Worm (Caenorhabditis elegans) whole organism, L1 larva: ENCODE measurements around the gene idpc-4.
A peak's percentile ranks its signal among the peaks of the same experiment; 100 is the strongest.

Source experiments
- dpl-1 ChIP-seq, 3 experiments: fragments of 150-350 bp in 2 of 3; sonication (generic microtip) in 1 of 3; optimal IDR thresholded peaks; 2 replicates each; lab custom pipeline; 2014 to 2017; ENCODE audit warnings: missing biosample characterization in 3 of 3, missing genetic modification characterization in 3 of 3, missing genetic modification reagents in 3 of 3
- fos-1 ChIP-seq: fragments of 150-350 bp; optimal IDR thresholded peaks from 2 replicates; lab custom pipeline; 2014; ENCODE audit warnings: missing biosample characterization, missing genetic modification characterization
- lin-13 ChIP-seq: fragments of 150-350 bp; optimal IDR thresholded peaks from 2 replicates; lab custom pipeline; 2014; ENCODE audit warnings: missing biosample characterization, missing genetic modification reagents, missing genetic modification characterization
- lin-35 ChIP-seq, 2 experiments: fragments of 150-350 bp; optimal IDR thresholded peaks; 2 replicates each; lab custom pipeline; 2014; ENCODE audit warnings: missing biosample characterization in 2 of 2, missing genetic modification characterization in 2 of 2, missing genetic modification reagents in 2 of 2
- nhr-12 ChIP-seq: sonication (generic microtip); optimal IDR thresholded peaks from 2 replicates; lab custom pipeline; 2017; ENCODE audit warnings: missing biosample characterization, missing genetic modification characterization
- snpc-4 ChIP-seq: fragments of 150-350 bp; optimal IDR thresholded peaks from 2 replicates; lab custom pipeline; 2014; ENCODE audit warnings: missing biosample characterization, missing genetic modification characterization

DNA sequence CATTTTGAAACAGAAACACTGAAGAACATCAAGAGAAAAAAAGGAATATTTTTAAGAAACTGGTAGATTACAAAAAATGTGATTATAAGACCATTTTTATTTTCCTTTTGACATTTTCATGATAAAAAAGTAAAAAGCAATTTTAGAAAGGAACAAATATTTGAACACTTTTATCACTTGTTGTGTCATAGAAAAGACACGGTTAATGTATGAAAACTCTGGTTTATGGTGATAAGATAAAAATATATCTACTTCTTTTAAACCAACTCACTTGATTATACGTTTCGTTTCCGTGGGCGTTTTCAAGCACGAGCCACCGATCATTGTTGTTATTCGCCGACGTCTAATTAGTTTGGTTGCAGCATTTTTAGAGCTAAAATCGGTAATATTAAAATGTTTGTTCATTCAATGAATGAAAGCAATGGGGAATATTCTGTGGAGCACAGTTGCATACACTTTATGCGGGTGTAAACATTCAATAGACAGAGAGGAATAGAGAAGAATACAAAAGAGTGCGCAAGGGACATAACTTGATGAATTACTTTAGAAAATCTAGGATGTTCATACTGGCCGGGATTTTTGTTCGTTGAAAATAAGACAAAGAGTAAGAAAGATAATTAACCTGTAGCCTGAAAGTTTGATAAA is 48.1 kb downstream of the idpc-4 start, which contains the start of gene sulp-8:
- TF ChIP-seq lin-13 (GFP tag; lab: Kevin White, UChicago), result no peak
- TF ChIP-seq nhr-12 (tag; lab: Kevin White, UChicago), result no peak
- TF ChIP-seq snpc-4, result no peak
- peak in 1 of 3 experiments; percentile 12 for TF ChIP-seq dpl-1 (GFP tag; optimal IDR thresholded peaks at IDR 0.05; lab: Kevin White, UChicago)
- peak in 1 of 2 experiments; percentile 13 for TF ChIP-seq lin-35 (GFP tag; optimal IDR thresholded peaks at IDR 0.05; lab: Kevin White, UChicago)
- no peak for TF ChIP-seq fos-1
